Worm (Caenorhabditis elegans) whole organism, L4/young adult: ENCODE results near the gene oxy-4.

Experiments used
- W03F9.2 ChIP-seq: fragments of 150-350 bp; optimal IDR thresholded peaks from 2 replicates; lab custom pipeline; 2014; ENCODE audit warnings: missing biosample characterization, missing genetic modification characterization
- dao-5 ChIP-seq: sonication (generic microtip); optimal IDR thresholded peaks from 2 replicates; lab custom pipeline; 2016; ENCODE audit warnings: missing genotype, missing genetic modification characterization, moderate library complexity, missing compliant biosample characterization
- him-1 ChIP-seq: sonication (generic microtip); optimal IDR thresholded peaks from 2 replicates; lab custom pipeline; 2016; ENCODE audit warnings: missing genotype, missing genetic modification reagents, missing genetic modification characterization, missing compliant biosample characterization

Gene oxy-4

ce11 chrIII:5183372-5183771 is 24.8 kb upstream of the oxy-4 start:
- TF ChIP-seq W03F9.2 (tag; lab: Kevin White, UChicago) (no peak), dao-5 (no peak), him-1 (tag; lab: Kevin White, UChicago) (no peak)

DNA sequence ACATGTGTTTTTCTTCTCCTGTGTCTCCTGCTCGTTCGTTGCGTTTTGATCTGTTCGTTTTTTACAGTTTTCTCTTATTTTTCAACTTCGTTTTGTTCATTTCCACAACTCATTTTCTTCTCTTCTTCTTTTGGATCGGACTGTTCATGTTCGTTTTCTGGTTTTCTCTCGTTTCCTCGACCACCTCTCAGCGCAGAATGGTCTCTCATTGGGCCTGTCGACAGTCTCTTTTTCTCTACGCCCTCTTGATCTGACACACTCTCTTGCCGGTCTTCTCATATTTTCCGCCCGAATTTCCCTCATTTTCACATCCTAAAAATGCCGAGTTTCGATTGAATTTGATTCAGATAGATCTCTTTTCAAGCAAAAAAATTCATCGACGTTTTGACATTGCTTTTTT is 23.1 kb upstream of the oxy-4 start:
- TF ChIP-seq W03F9.2 (tag; lab: Kevin White, UChicago) (no peak), dao-5 (no peak), him-1 (tag; lab: Kevin White, UChicago) (no peak)

ce11 chrIII:5181217-5181616 is 22.6 kb upstream of the oxy-4 start:
- TF ChIP-seq dao-5 (no peak), W03F9.2 (tag; lab: Kevin White, UChicago) (no peak), him-1 (tag; lab: Kevin White, UChicago) (no peak)

ce11 chrIII:5180588-5180987 is 22.0 kb upstream of the oxy-4 start:
- TF ChIP-seq him-1 (tag; lab: Kevin White, UChicago), result no peak
- no peak for TF ChIP-seq dao-5
- no peak for TF ChIP-seq W03F9.2 (tag; lab: Kevin White, UChicago)

- no peak for TF ChIP-seq dao-5
- no peak for TF ChIP-seq W03F9.2 (tag; lab: Kevin White, UChicago)
- TF ChIP-seq him-1 (tag; lab: Kevin White, UChicago), result no peak
These were observed 20.6 kb upstream of the oxy-4 start for ce11 chrIII:5179166-5179565.

ce11 chrIII:5173622-5174021 is 15.0 kb upstream of the oxy-4 start, which contains the start of gene cid-1:
TSS of gene cid-1 (plus strand) at chrIII:5173922.
- TF ChIP-seq dao-5 (no peak), him-1 (tag; lab: Kevin White, UChicago) (no peak)

- no peak for TF ChIP-seq W03F9.2 (tag; lab: Kevin White, UChicago)
- no peak for TF ChIP-seq dao-5
- TF ChIP-seq him-1 (tag; lab: Kevin White, UChicago), result no peak
These were observed 14.6 kb upstream of the oxy-4 start, which contains the start of gene emb-1 for ce11 chrIII:5173139-5173538. TSS of gene emb-1 (plus strand) at chrIII:5173439.

- TF ChIP-seq dao-5 (no peak), him-1 (tag; lab: Kevin White, UChicago) (peak; percentile 86), W03F9.2 (tag; lab: Kevin White, UChicago) (peak; percentile 89)
These were observed 13.9 kb upstream of the oxy-4 start, which contains the start of gene K10D2.5 for ce11 chrIII:5172470-5172869. TSS of gene K10D2.5 (plus strand) at chrIII:5172720.

ce11 chrIII:5171945-5172344 is 13.4 kb upstream of the oxy-4 start, which contains the start of gene prp-19:
TSS of gene prp-19 (minus strand) at chrIII:5172045.
- TF ChIP-seq W03F9.2 (tag; lab: Kevin White, UChicago) (no peak), him-1 (tag; lab: Kevin White, UChicago) (no peak), dao-5 (no peak)

ce11 chrIII:5169699-5170098 is 11.1 kb upstream of the oxy-4 start, which contains the start of gene ulp-1:
TSS of gene ulp-1 (minus strand) at chrIII:5169799.
- TF ChIP-seq dao-5 (no peak), W03F9.2 (tag; lab: Kevin White, UChicago) (no peak)

ce11 chrIII:5165745-5166144 is 7.2 kb upstream of the oxy-4 start:
- TF ChIP-seq him-1 (tag; lab: Kevin White, UChicago), result no peak
- no peak for TF ChIP-seq W03F9.2 (tag; lab: Kevin White, UChicago)
- no peak for TF ChIP-seq dao-5

ce11 chrIII:5165211-5165610 is 6.6 kb upstream of the oxy-4 start, which contains the start of gene T10F2.2:
TSS of gene T10F2.2 (minus strand) at chrIII:5165311.
- TF ChIP-seq him-1 (tag; lab: Kevin White, UChicago) (no peak), dao-5 (no peak), W03F9.2 (tag; lab: Kevin White, UChicago) (no peak)

DNA sequence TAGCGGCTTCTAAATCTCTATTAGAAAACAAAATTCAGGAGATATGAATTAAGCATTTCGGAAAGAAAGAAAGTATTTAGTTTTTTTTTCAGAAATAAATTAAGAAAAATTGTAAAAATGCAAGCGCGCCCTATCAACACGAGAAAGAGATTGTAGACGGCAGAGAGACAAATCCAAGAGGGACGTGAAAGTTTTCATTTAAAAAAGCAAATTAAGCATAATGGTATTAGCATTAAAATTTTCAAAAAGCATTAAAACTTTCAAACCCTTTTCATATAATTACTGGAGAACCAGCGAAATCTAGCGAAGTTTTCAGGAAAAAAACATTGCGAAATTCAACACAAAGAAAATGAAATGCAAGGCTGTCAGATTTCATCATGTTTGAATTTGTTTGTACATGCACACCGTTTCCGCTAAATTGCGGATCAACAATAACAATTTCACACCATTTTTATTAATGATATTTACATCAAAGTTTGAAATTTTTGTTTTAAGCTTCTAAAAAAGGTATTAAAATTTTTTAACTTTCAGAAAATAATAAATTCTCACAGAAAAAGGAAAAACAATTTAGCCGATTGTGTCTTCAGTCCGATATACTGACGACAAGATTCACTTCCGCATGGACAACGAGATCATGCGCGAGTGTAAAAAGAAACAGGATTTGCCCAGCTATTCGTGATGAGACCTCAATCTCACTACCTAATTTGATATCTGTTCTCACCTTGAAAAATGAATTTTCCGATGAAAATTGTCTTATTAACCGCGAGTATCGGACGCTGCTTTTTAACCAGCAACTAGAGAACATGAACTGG is 4.5 kb upstream of the oxy-4 start, which contains the start of gene gars-1:
Gene gars-1 (minus strand): TSS at position 808 of the 812 bp plus-strand sequence.
- TF ChIP-seq him-1 (tag; lab: Kevin White, UChicago) (no peak), W03F9.2 (tag; lab: Kevin White, UChicago) (peak; percentile 15), dao-5 (no peak)

DNA sequence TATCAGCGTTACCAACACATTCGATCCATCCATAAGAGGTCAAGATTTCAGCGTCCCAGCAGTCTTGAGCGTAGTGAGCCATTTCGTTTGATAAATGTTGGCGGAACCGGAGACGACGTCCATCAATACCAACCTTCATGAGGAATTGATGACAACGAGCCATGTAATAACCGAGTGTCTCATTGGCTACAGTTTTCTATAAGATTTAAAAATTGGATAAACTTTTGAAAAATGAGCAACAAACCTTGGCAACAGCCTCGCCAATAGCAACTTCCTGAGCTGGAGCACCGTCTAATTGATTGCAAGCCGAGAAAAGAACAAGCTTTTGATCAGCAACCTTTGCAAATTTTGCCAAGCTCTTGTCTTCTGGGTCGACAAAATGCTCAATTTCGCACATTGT is 2.2 kb upstream of the oxy-4 start:
- TF ChIP-seq him-1 (tag; lab: Kevin White, UChicago), result no peak
- TF ChIP-seq W03F9.2 (tag; lab: Kevin White, UChicago), result no peak
- TF ChIP-seq dao-5, result no peak
